Worm (Caenorhabditis elegans) whole organism, L4 larva: Measurements from ENCODE around the gene F59F5.4.

Experiments
- F26F4.8 ChIP-seq: fragments of 200-800 bp; sonication (Bioruptor generic); conservative IDR thresholded peaks from 2 replicates; pipeline ENCODE4 v1.3.6; 2022; ENCODE audit warnings: missing genetic modification characterization, missing compliant biosample characterization
- T26A8.4 ChIP-seq: fragments of 200-800 bp; sonication (Bioruptor generic); IDR thresholded peaks from 2 replicates; pipeline ENCODE4 v1.3.6; 2022; ENCODE audit warnings: missing genetic modification characterization, missing compliant biosample characterization
- aha-1 ChIP-seq: fragments of 150-350 bp; peaks from one replicate; lab custom pipeline; 2014; ENCODE audit warnings: missing biosample characterization, missing genetic modification characterization
- ceh-32 ChIP-seq: sonication (generic microtip); optimal IDR thresholded peaks from 2 replicates; lab custom pipeline; 2016; ENCODE audit warnings: mild to moderate bottlenecking, missing genetic modification characterization, missing compliant biosample characterization; ENCODE audit not compliant: poor library complexity
- ctbp-1 ChIP-seq: fragments of 200-800 bp; sonication (Bioruptor generic); IDR thresholded peaks from 2 replicates; pipeline ENCODE4 v1.3.6; 2022; ENCODE audit warnings: missing genetic modification reagents, missing genetic modification characterization, missing compliant biosample characterization
- daf-16 ChIP-seq, 3 experiments: sonication (generic microtip); optimal IDR thresholded peaks; 2 replicates each; lab custom pipeline; 2016 to 2017; ENCODE audit warnings: missing genetic modification characterization in 3 of 3, missing genetic modification reagents in 3 of 3, mild to moderate bottlenecking in 2 of 3, missing compliant biosample characterization in 2 of 3, missing biosample characterization in 1 of 3, moderate library complexity in 1 of 3
- dmd-6 ChIP-seq: fragments of 200-800 bp; sonication (Bioruptor generic); IDR thresholded peaks from 2 replicates; pipeline ENCODE4 v1.3.6; 2022; ENCODE audit warnings: missing genetic modification reagents, missing genetic modification characterization, missing compliant biosample characterization
- dpl-1 ChIP-seq: fragments of 150-350 bp; optimal IDR thresholded peaks from 2 replicates; lab custom pipeline; 2014; ENCODE audit warnings: missing biosample characterization, missing genetic modification reagents, missing genetic modification characterization
- dve-1 ChIP-seq: sonication (generic microtip); optimal IDR thresholded peaks from 2 replicates; lab custom pipeline; 2017; ENCODE audit warnings: antibody characterized with exemption, mild to moderate bottlenecking, missing genetic modification characterization, missing compliant biosample characterization; ENCODE audit not compliant: insufficient read depth
- egl-27 ChIP-seq: sonication (generic microtip); optimal IDR thresholded peaks from 3 replicates; lab custom pipeline; 2017; ENCODE audit warnings: missing biosample characterization, missing genetic modification reagents, missing genetic modification characterization
- fkh-10 ChIP-seq: fragments of 150-350 bp; optimal IDR thresholded peaks from 2 replicates; lab custom pipeline; 2014; ENCODE audit warnings: missing biosample characterization, missing genetic modification reagents, missing genetic modification characterization
- fos-1 ChIP-seq: fragments of 150-350 bp; optimal IDR thresholded peaks from 2 replicates; lab custom pipeline; 2014; ENCODE audit warnings: missing biosample characterization, missing genetic modification characterization
- hif-1 ChIP-seq, 2 experiments: sonication (generic microtip); optimal IDR thresholded peaks; 2 replicates each; lab custom pipeline; 2016 to 2017; ENCODE audit warnings: missing compliant biosample characterization in 2 of 2, missing genetic modification characterization in 2 of 2, missing genetic modification reagents in 2 of 2, missing genotype in 2 of 2, mild to moderate bottlenecking in 1 of 2
- hlh-11 ChIP-seq: fragments of 200-800 bp; sonication (Bioruptor generic); optimal IDR thresholded peaks from 2 replicates; lab custom pipeline; 2018; ENCODE audit warnings: mild to moderate bottlenecking, missing genetic modification characterization, missing compliant biosample characterization
- hlh-30 ChIP-seq: sonication (generic microtip); optimal IDR thresholded peaks from 2 replicates; lab custom pipeline; 2017; ENCODE audit warnings: antibody characterized with exemption, mild to moderate bottlenecking, missing genetic modification characterization, missing compliant biosample characterization; ENCODE audit not compliant: insufficient read depth
- hmg-1.1 ChIP-seq: fragments of 200-800 bp; sonication (Bioruptor generic); IDR thresholded peaks from 2 replicates; pipeline ENCODE4 v1.3.6; 2022; ENCODE audit warnings: missing genetic modification reagents, missing genetic modification characterization, missing compliant biosample characterization
- jun-1 ChIP-seq: fragments of 150-350 bp; optimal IDR thresholded peaks from 2 replicates; lab custom pipeline; 2014; ENCODE audit warnings: missing biosample characterization, missing genetic modification reagents, missing genetic modification characterization
- lin-13 ChIP-seq: fragments of 150-350 bp; optimal IDR thresholded peaks from 2 replicates; lab custom pipeline; 2014; ENCODE audit warnings: missing biosample characterization, missing genetic modification reagents, missing genetic modification characterization
- lin-15B ChIP-seq: fragments of 150-350 bp; sonication (generic microtip); optimal IDR thresholded peaks from 3 replicates; lab custom pipeline; 2014; ENCODE audit warnings: missing biosample characterization, missing genetic modification characterization
- lsy-2 ChIP-seq, 2 experiments: fragments of 150-350 bp in 1 of 2; sonication (generic microtip) in 1 of 2; optimal IDR thresholded peaks; 2 replicates each; lab custom pipeline; 2014 to 2017; ENCODE audit warnings: missing biosample characterization in 2 of 2, missing genetic modification characterization in 2 of 2
- mdl-1 ChIP-seq, 2 experiments: fragments of 150-350 bp in 1 of 2; sonication (generic microtip) in 1 of 2; optimal IDR thresholded peaks; 2 replicates each; lab custom pipeline; 2014 to 2017; ENCODE audit warnings: missing biosample characterization in 2 of 2, missing genetic modification characterization in 2 of 2
- mep-1 ChIP-seq: fragments of 150-350 bp; sonication (generic microtip); optimal IDR thresholded peaks from 3 replicates; lab custom pipeline; 2014; ENCODE audit warnings: missing biosample characterization, missing genetic modification characterization
- mes-2 ChIP-seq: sonication (generic microtip); optimal IDR thresholded peaks from 2 replicates; lab custom pipeline; 2016; ENCODE audit warnings: missing genotype, mild to moderate bottlenecking, missing genetic modification characterization, missing compliant biosample characterization; ENCODE audit not compliant: poor library complexity, severe bottlenecking
- mxl-3 ChIP-seq: fragments of 200-800 bp; sonication (Bioruptor generic); optimal IDR thresholded peaks from 2 replicates; lab custom pipeline; 2018; ENCODE audit warnings: mild to moderate bottlenecking, missing genetic modification characterization, missing compliant biosample characterization
- nhr-11 ChIP-seq: fragments of 150-350 bp; optimal IDR thresholded peaks from 2 replicates; lab custom pipeline; 2014; ENCODE audit warnings: missing biosample characterization, missing genetic modification characterization
- nhr-25 ChIP-seq: sonication (generic microtip); optimal IDR thresholded peaks from 2 replicates; lab custom pipeline; 2017; ENCODE audit warnings: missing genetic modification characterization, mild to moderate bottlenecking, missing compliant biosample characterization, antibody characterized with exemption, moderate library complexity, borderline replicate concordance; ENCODE audit not compliant: insufficient read depth
- nhr-28 ChIP-seq: fragments of 150-350 bp; optimal IDR thresholded peaks from 2 replicates; lab custom pipeline; 2014; ENCODE audit warnings: missing biosample characterization, missing genetic modification characterization
- nhr-42 ChIP-seq: fragments of 200-800 bp; sonication (Bioruptor generic); IDR thresholded peaks from 2 replicates; pipeline ENCODE4 v1.3.6; 2022; ENCODE audit warnings: missing genetic modification characterization, missing compliant biosample characterization
- nhr-48 ChIP-seq: sonication (generic microtip); optimal IDR thresholded peaks from 2 replicates; lab custom pipeline; 2016; ENCODE audit warnings: mild to moderate bottlenecking, missing genetic modification characterization, missing compliant biosample characterization
- nhr-6 ChIP-seq: fragments of 150-350 bp; optimal IDR thresholded peaks from 2 replicates; lab custom pipeline; 2014; ENCODE audit warnings: missing biosample characterization, missing genetic modification characterization
- rbr-2 ChIP-seq: sonication (generic microtip); optimal IDR thresholded peaks from 2 replicates; lab custom pipeline; 2016; ENCODE audit warnings: missing genotype, missing genetic modification characterization, missing compliant biosample characterization
- skn-1 ChIP-seq: fragments of 150-350 bp; optimal IDR thresholded peaks from 2 replicates; lab custom pipeline; 2014; ENCODE audit warnings: missing biosample characterization, missing genetic modification characterization
- spr-3 ChIP-seq: fragments of 200-800 bp; sonication (Bioruptor generic); optimal IDR thresholded peaks from 2 replicates; lab custom pipeline; 2018; ENCODE audit warnings: mild to moderate bottlenecking, missing genetic modification characterization, missing compliant biosample characterization
- tra-1 ChIP-seq: fragments of 200-800 bp; sonication (Bioruptor generic); IDR thresholded peaks from 2 replicates; pipeline ENCODE4 v1.3.6; 2022; ENCODE audit warnings: missing genetic modification reagents, missing genetic modification characterization, missing compliant biosample characterization
- unc-62 ChIP-seq, 3 experiments: fragments of 150-350 bp in 1 of 3; sonication (generic microtip); optimal IDR thresholded peaks in 2 of 3; peaks in 1 of 3; 1 replicate in 1 of 3; 2 replicates in 2 of 3; lab custom pipeline; 2014 to 2017; ENCODE audit warnings: missing biosample characterization in 3 of 3, missing genetic modification characterization in 3 of 3, missing genetic modification reagents in 3 of 3, missing genotype in 1 of 3
- zag-1 ChIP-seq: fragments of 150-350 bp; optimal IDR thresholded peaks from 2 replicates; lab custom pipeline; 2014; ENCODE audit warnings: missing biosample characterization, missing genetic modification characterization

Gene F59F5.4

DNA sequence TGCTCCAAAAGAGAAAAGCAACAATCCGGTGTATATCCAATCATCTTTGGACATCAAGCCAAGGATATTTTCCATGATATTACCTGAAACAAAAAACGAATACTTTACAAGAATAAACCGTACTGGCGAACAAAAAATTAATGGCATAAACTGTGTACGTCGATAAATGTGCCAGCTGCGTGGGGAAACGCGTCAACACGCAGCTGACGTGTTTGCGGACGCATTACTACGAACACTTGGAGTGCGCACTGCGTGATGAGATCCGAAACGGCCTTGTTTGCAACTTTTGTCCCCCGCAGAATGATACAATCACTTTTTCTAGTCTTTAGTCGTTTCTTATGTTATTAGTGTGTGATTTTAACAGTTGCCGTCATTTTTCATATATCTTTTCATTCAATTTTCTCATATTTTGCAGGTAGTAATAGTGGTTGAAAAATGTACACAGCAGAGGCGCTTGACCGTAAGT lies 18.3 kb upstream of the F59F5.4 start, which contains the start of the genes mboa-7 and git-1:
Gene mboa-7, minus strand, starts transcription at position 83 of the 466 bp plus-strand sequence.
Gene git-1, plus strand, starts transcription at position 416 of the 466 bp plus-strand sequence.
- peak; percentile 9 for TF ChIP-seq nhr-11
- peak; percentile 45 for TF ChIP-seq dmd-6
- peak in 1 of 2 experiments; percentile 53 for TF ChIP-seq mdl-1 (tag; optimal IDR thresholded peaks at IDR 0.05; lab: Kevin White, UChicago)
- TF ChIP-seq T26A8.4 (GFP tag; lab: Robert Waterston, UW): peak; percentile 27; the same call in 1 of the 2 replicates
- peak in 1 of 2 experiments; percentile 65 for TF ChIP-seq lsy-2 (tag; optimal IDR thresholded peaks at IDR 0.05; lab: Kevin White, UChicago)
- peak; percentile 77 for TF ChIP-seq hlh-11 (tag; lab: Kevin White, UChicago)
- no peak for TF ChIP-seq skn-1 (tag; lab: Kevin White, UChicago)
- peak; percentile 74 for TF ChIP-seq hmg-1.1 (GFP tag; lab: Robert Waterston, UW)
- TF ChIP-seq aha-1: peak; percentile 95
- TF ChIP-seq spr-3: no peak
- TF ChIP-seq mep-1: peak; percentile 77
- no peak for TF ChIP-seq daf-16 (GFP tag; optimal IDR thresholded peaks at IDR 0.05; lab: Kevin White, UChicago)
- peak; percentile 38 for TF ChIP-seq daf-16 (tag; optimal IDR thresholded peaks at IDR 0.05; lab: Kevin White, UChicago)
- peak; percentile 57 for TF ChIP-seq lin-13 (GFP tag; lab: Kevin White, UChicago)
- TF ChIP-seq nhr-25 (tag; lab: Kevin White, UChicago): peak; percentile 38
- peak; percentile 72 for TF ChIP-seq nhr-28
- TF ChIP-seq ctbp-1: no peak
- TF ChIP-seq hlh-30 (tag; lab: Kevin White, UChicago): peak; percentile 55
- TF ChIP-seq rbr-2 (tag; lab: Kevin White, UChicago): peak; percentile 58
- peak in 1 of 2 experiments; percentile 20 for TF ChIP-seq hif-1 (tag; optimal IDR thresholded peaks at IDR 0.05; lab: Kevin White, UChicago)
- TF ChIP-seq fkh-10 (GFP tag; lab: Kevin White, UChicago): no peak
- TF ChIP-seq F26F4.8 (GFP tag; lab: Robert Waterston, UW): no peak
- TF ChIP-seq mxl-3 (GFP tag; lab: Kevin White, UChicago): peak; percentile 86
- peak; percentile 16 for TF ChIP-seq nhr-6 (tag; lab: Kevin White, UChicago)
- TF ChIP-seq mes-2 (tag; lab: Kevin White, UChicago): peak; percentile 73
- TF ChIP-seq tra-1 (GFP tag; lab: Robert Waterston, UW): 0 out of 2 replicates have a peak, but pooled peaks have one; percentile 32
- TF ChIP-seq ceh-32 (tag; lab: Kevin White, UChicago): no peak
- peak; percentile 51 for TF ChIP-seq dpl-1 (GFP tag; lab: Kevin White, UChicago)
- no peak for TF ChIP-seq lin-15B (tag; lab: Kevin White, UChicago)
- 0 out of 2 replicates have a peak, but pooled peaks have one; percentile 32 for TF ChIP-seq nhr-42 (GFP tag; lab: Robert Waterston, UW)
- TF ChIP-seq zag-1 (tag; lab: Kevin White, UChicago): no peak
- TF ChIP-seq, all 104 proteins: peak for 22

DNA sequence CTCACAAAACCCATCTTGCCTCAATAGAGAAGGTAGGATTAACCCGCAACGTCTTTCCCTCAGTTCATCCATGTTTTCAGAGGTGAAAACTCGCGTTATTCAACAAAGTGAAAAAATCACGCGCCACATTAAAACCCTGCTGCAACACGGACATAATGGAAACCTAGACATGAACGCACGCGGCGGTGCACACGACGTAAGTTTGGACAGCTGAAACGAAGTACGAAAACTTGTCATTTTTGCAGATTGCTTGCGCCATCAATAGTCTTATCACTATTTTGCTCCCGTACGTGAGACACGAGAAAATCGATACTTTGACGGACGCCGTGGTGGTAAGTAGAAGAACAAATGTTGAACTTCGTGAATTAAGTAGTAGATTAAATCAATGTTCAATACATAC lies 15.4 kb upstream of the F59F5.4 start:
- TF ChIP-seq unc-62 (GFP tag; optimal IDR thresholded peaks at IDR 0.05 in 1 of 2; lab: Kevin White, UChicago) (peak in 1 of 2 experiments; percentile 14), unc-62 (tag; optimal IDR thresholded peaks at IDR 0.05; lab: Kevin White, UChicago) (no peak), mes-2 (tag; lab: Kevin White, UChicago) (peak; percentile 8), daf-16 (GFP tag; optimal IDR thresholded peaks at IDR 0.05; lab: Kevin White, UChicago) (no peak), daf-16 (tag; optimal IDR thresholded peaks at IDR 0.05; lab: Kevin White, UChicago) (peak; percentile 57), dve-1 (peak; percentile 50), dmd-6 (peak; percentile 73), egl-27 (tag; lab: Kevin White, UChicago) (no peak), mdl-1 (tag; optimal IDR thresholded peaks at IDR 0.05; lab: Kevin White, UChicago) (peak in 1 of 2 experiments; percentile 37), hlh-11 (tag; lab: Kevin White, UChicago) (peak; percentile 58), nhr-48 (tag; lab: Kevin White, UChicago) (no peak), jun-1 (tag; lab: Kevin White, UChicago) (no peak), hlh-30 (tag; lab: Kevin White, UChicago) (peak; percentile 67), nhr-28 (peak; percentile 20), mxl-3 (GFP tag; lab: Kevin White, UChicago) (no peak), ceh-32 (tag; lab: Kevin White, UChicago) (no peak), fos-1 (tag; lab: Kevin White, UChicago) (no peak)
